Worm (Caenorhabditis elegans) whole organism, young adult: Measurements from ENCODE around the gene snet-1.

Experiments
- B0261.1 ChIP-seq: sonication (generic microtip); optimal IDR thresholded peaks from 2 replicates; lab custom pipeline; 2016; ENCODE audit warnings: mild to moderate bottlenecking, missing genetic modification characterization, moderate library complexity, missing compliant biosample characterization
- C17E4.6 ChIP-seq: fragments of 200-800 bp; sonication (Bioruptor generic); IDR thresholded peaks from 2 replicates; pipeline ENCODE4 v1.3.6; 2022; ENCODE audit warnings: missing genetic modification reagents, missing genetic modification characterization, missing compliant biosample characterization
- F22D6.2 ChIP-seq: sonication (generic microtip); optimal IDR thresholded peaks from 2 replicates; lab custom pipeline; 2016; ENCODE audit warnings: mild to moderate bottlenecking, missing genetic modification characterization, missing compliant biosample characterization
- F33H1.4 ChIP-seq: fragments of 200-800 bp; sonication (Bioruptor generic); IDR thresholded peaks from 2 replicates; pipeline ENCODE4 v1.3.6; 2022; ENCODE audit warnings: missing genetic modification reagents, missing genetic modification characterization, missing compliant biosample characterization
- Y79H2A.3 ChIP-seq: fragments of 200-800 bp; sonication (Bioruptor generic); conservative IDR thresholded peaks from 2 replicates; pipeline ENCODE4 v1.3.6; 2022; ENCODE audit warnings: missing genetic modification reagents, missing genetic modification characterization, missing compliant biosample characterization
- akir-1 ChIP-seq: fragments of 200-800 bp; sonication (Bioruptor generic); optimal IDR thresholded peaks from 2 replicates; lab custom pipeline; 2018; ENCODE audit warnings: mild to moderate bottlenecking, missing genetic modification characterization, moderate library complexity, missing compliant biosample characterization
- efl-1 ChIP-seq: fragments of 150-350 bp; optimal IDR thresholded peaks from 2 replicates; lab custom pipeline; 2014; ENCODE audit warnings: missing biosample characterization, missing genetic modification reagents, missing genetic modification characterization
- fkh-3 ChIP-seq: sonication (generic microtip); optimal IDR thresholded peaks from 2 replicates; lab custom pipeline; 2016; ENCODE audit warnings: mild to moderate bottlenecking, missing genetic modification characterization, missing compliant biosample characterization
- lin-26 ChIP-seq: fragments of 200-800 bp; sonication (Bioruptor generic); IDR thresholded peaks from 2 replicates; pipeline ENCODE4 v1.3.6; 2022; ENCODE audit warnings: missing genetic modification reagents, missing genetic modification characterization, missing compliant biosample characterization
- snpc-4 ChIP-seq, 5 experiments: fragments of 150-350 bp in 1 of 5; sonication (generic microtip) in 4 of 5; optimal IDR thresholded peaks; 2 replicates each; lab custom pipeline; 2014 to 2018; ENCODE audit warnings: missing genetic modification characterization in 5 of 5, missing biosample characterization in 3 of 5, antibody characterized with exemption in 2 of 5, mild to moderate bottlenecking in 2 of 5, missing compliant biosample characterization in 2 of 5, missing genotype in 2 of 5, moderate library complexity in 2 of 5, missing genetic modification reagents in 1 of 5
- unc-62 ChIP-seq: fragments of 150-350 bp; optimal IDR thresholded peaks from 2 replicates; lab custom pipeline; 2014; ENCODE audit warnings: missing biosample characterization, missing genetic modification reagents, missing genetic modification characterization
- ztf-26 ChIP-seq: sonication (generic microtip); optimal IDR thresholded peaks from 2 replicates; lab custom pipeline; 2017; ENCODE audit warnings: missing genetic modification characterization, missing compliant biosample characterization
- ztf-3 ChIP-seq: fragments of 200-800 bp; sonication (Bioruptor generic); optimal IDR thresholded peaks from 2 replicates; lab custom pipeline; 2018; ENCODE audit warnings: mild to moderate bottlenecking, missing genetic modification characterization, missing compliant biosample characterization
- ztf-6 ChIP-seq: fragments of 200-800 bp; sonication (Bioruptor generic); IDR thresholded peaks from 2 replicates; pipeline ENCODE4 v1.3.6; 2022; ENCODE audit warnings: missing genetic modification reagents, missing genetic modification characterization, missing compliant biosample characterization

DNA sequence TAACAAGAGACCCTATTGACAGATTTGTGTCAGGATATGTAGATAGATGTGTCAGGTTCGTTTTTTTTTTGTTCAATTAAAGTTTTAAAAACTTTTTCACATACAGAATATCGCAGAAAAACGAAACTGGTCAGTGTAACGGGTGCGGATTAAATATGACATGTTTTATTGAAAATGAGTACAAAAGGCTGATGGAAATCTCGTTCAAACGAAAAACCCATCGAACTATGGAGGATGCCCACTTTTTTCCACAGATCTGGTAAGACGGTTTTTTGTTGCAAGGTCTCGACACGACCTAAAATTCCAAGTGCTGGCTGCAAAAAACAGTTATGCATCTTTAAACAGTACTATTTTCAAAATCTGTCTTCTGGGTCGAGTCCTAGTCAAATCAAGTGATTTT is 38.7 kb downstream of the snet-1 start:
- TF ChIP-seq F22D6.2 (tag; lab: Kevin White, UChicago) (no peak), ztf-3 (GFP tag; lab: Kevin White, UChicago) (no peak), B0261.1 (tag; lab: Kevin White, UChicago) (no peak), akir-1 (GFP tag; lab: Kevin White, UChicago) (no peak), ztf-26 (tag; lab: Kevin White, UChicago) (no peak), Y79H2A.3 (GFP tag; lab: Robert Waterston, UW) (no peak), snpc-4 (GFP tag; optimal IDR thresholded peaks at IDR 0.05; lab: Kevin White, UChicago) (no peak), snpc-4 (tag; optimal IDR thresholded peaks at IDR 0.05; lab: Kevin White, UChicago) (no peak), ztf-6 (GFP tag; lab: Robert Waterston, UW) (no peak), unc-62 (GFP tag; lab: Kevin White, UChicago) (no peak), fkh-3 (tag; lab: Kevin White, UChicago) (no peak), F33H1.4 (GFP tag; lab: Robert Waterston, UW) (no peak), efl-1 (no peak), lin-26 (GFP tag; lab: Robert Waterston, UW) (no peak), C17E4.6 (GFP tag; lab: Robert Waterston, UW) (no peak)
